Worm (Caenorhabditis elegans) whole organism, young adult: ENCODE measurements around the gene srx-76.
A peak's percentile ranks its signal among the peaks of the same experiment; 100 is the strongest.

Experiments
- B0019.2 ChIP-seq: fragments of 200-800 bp; sonication (Bioruptor generic); conservative IDR thresholded peaks from 2 replicates; pipeline ENCODE4 v1.3.6; 2022; ENCODE audit warnings: missing genetic modification reagents, missing genetic modification characterization, missing compliant biosample characterization
- B0261.1 ChIP-seq: sonication (generic microtip); optimal IDR thresholded peaks from 2 replicates; lab custom pipeline; 2016; ENCODE audit warnings: mild to moderate bottlenecking, missing genetic modification characterization, moderate library complexity, missing compliant biosample characterization
- F39B2.1 ChIP-seq: fragments of 200-800 bp; sonication (Bioruptor generic); IDR thresholded peaks from 2 replicates; pipeline ENCODE4 v1.3.6; 2022; ENCODE audit warnings: missing genetic modification reagents, missing genetic modification characterization, missing compliant biosample characterization
- F57A8.1 ChIP-seq: fragments of 200-800 bp; sonication (Bioruptor generic); optimal IDR thresholded peaks from 2 replicates; lab custom pipeline; 2018; ENCODE audit warnings: mild to moderate bottlenecking, missing genetic modification characterization, moderate library complexity, missing compliant biosample characterization
- K11D2.4 ChIP-seq: fragments of 200-800 bp; sonication (Bioruptor generic); IDR thresholded peaks from 2 replicates; pipeline ENCODE4 v1.3.6; 2022; ENCODE audit warnings: missing genetic modification reagents, missing genetic modification characterization, missing compliant biosample characterization
- K12H6.12 ChIP-seq: fragments of 200-800 bp; sonication (Bioruptor generic); optimal IDR thresholded peaks from 2 replicates; lab custom pipeline; 2018; ENCODE audit warnings: mild to moderate bottlenecking, missing genetic modification characterization, missing compliant biosample characterization
- T07F8.4 ChIP-seq: sonication (generic microtip); optimal IDR thresholded peaks from 2 replicates; lab custom pipeline; 2016; ENCODE audit warnings: mild to moderate bottlenecking, missing genetic modification characterization, moderate library complexity, missing compliant biosample characterization
- Y56A3A.18 ChIP-seq: fragments of 200-800 bp; sonication (Bioruptor generic); IDR thresholded peaks from 2 replicates; pipeline ENCODE4 v1.3.6; 2022; ENCODE audit warnings: missing genetic modification reagents, missing genetic modification characterization, missing compliant biosample characterization
- aptf-2 ChIP-seq: fragments of 200-800 bp; sonication (Bioruptor generic); conservative IDR thresholded peaks from 2 replicates; pipeline ENCODE4 v1.3.6; 2022; ENCODE audit warnings: missing genetic modification reagents, missing genetic modification characterization, missing compliant biosample characterization
- attf-6 ChIP-seq: fragments of 200-800 bp; sonication (Bioruptor generic); IDR thresholded peaks from 2 replicates; pipeline ENCODE4 v1.3.6; 2022; ENCODE audit warnings: missing genetic modification reagents, missing genetic modification characterization, missing compliant biosample characterization
- cebp-1 ChIP-seq, 2 experiments: fragments of 200-800 bp in 1 of 2; sonication (Bioruptor generic) in 1 of 2; sonication (generic microtip) in 1 of 2; IDR thresholded peaks in 1 of 2; optimal IDR thresholded peaks in 1 of 2; 2 replicates each; pipeline versions ENCODE4 v1.3.6 to Lab custom; 2017 to 2022; ENCODE audit warnings: missing compliant biosample characterization in 2 of 2, missing genetic modification characterization in 2 of 2, mild to moderate bottlenecking in 1 of 2, missing genetic modification reagents in 1 of 2, moderate library complexity in 1 of 2
- ceh-100 ChIP-seq: fragments of 200-800 bp; sonication (Bioruptor generic); IDR thresholded peaks from 2 replicates; pipeline ENCODE4 v1.3.6; 2022; ENCODE audit warnings: missing genetic modification reagents, missing genetic modification characterization, missing compliant biosample characterization
- ceh-91 ChIP-seq: fragments of 200-800 bp; sonication (Bioruptor generic); IDR thresholded peaks from 2 replicates; pipeline ENCODE4 v1.3.6; 2022; ENCODE audit warnings: missing genetic modification reagents, missing genetic modification characterization, missing compliant biosample characterization
- chd-7 ChIP-seq: sonication (generic microtip); optimal IDR thresholded peaks from 2 replicates; lab custom pipeline; 2016; ENCODE audit warnings: mild to moderate bottlenecking, missing genetic modification characterization, moderate library complexity, missing compliant biosample characterization
- dox-1 ChIP-seq: fragments of 200-800 bp; sonication (Bioruptor generic); IDR thresholded peaks from 2 replicates; pipeline ENCODE4 v1.3.6; 2022; ENCODE audit warnings: missing genetic modification reagents, missing genetic modification characterization, missing compliant biosample characterization
- efl-1 ChIP-seq: fragments of 150-350 bp; optimal IDR thresholded peaks from 2 replicates; lab custom pipeline; 2014; ENCODE audit warnings: missing biosample characterization, missing genetic modification reagents, missing genetic modification characterization
- ekl-4 ChIP-seq: fragments of 200-800 bp; sonication (Bioruptor generic); IDR thresholded peaks from 2 replicates; pipeline ENCODE4 v1.3.6; 2022; ENCODE audit warnings: missing genetic modification reagents, missing genetic modification characterization, missing compliant biosample characterization
- hmg-1.2 ChIP-seq: fragments of 200-800 bp; sonication (Bioruptor generic); IDR thresholded peaks from 2 replicates; pipeline ENCODE4 v1.3.6; 2022; ENCODE audit warnings: missing genetic modification reagents, missing genetic modification characterization, missing compliant biosample characterization
- let-526 ChIP-seq: fragments of 200-800 bp; sonication (Bioruptor generic); IDR thresholded peaks from 2 replicates; pipeline ENCODE4 v1.3.6; 2022; ENCODE audit warnings: missing genetic modification reagents, missing genetic modification characterization, missing compliant biosample characterization
- lin-40 ChIP-seq: sonication (generic microtip); optimal IDR thresholded peaks from 2 replicates; lab custom pipeline; 2016; ENCODE audit warnings: missing genetic modification characterization, mild to moderate bottlenecking, missing compliant biosample characterization, missing genotype, missing genetic modification reagents
- madf-8 ChIP-seq: fragments of 200-800 bp; sonication (Bioruptor generic); conservative IDR thresholded peaks from 2 replicates; pipeline ENCODE4 v1.3.6; 2022; ENCODE audit warnings: missing genetic modification reagents, missing genetic modification characterization, missing compliant biosample characterization
- mcd-1 ChIP-seq: fragments of 200-800 bp; sonication (Bioruptor generic); IDR thresholded peaks from 2 replicates; pipeline ENCODE4 v1.3.6; 2022; ENCODE audit warnings: missing genetic modification reagents, missing genetic modification characterization, missing compliant biosample characterization
- nfya-2 ChIP-seq: fragments of 200-800 bp; sonication (Bioruptor generic); IDR thresholded peaks from 2 replicates; pipeline ENCODE4 v1.3.6; 2022; ENCODE audit warnings: missing genetic modification reagents, missing genetic modification characterization, missing compliant biosample characterization
- nhr-27 ChIP-seq: fragments of 200-800 bp; sonication (Bioruptor generic); optimal IDR thresholded peaks from 2 replicates; lab custom pipeline; 2018; ENCODE audit warnings: mild to moderate bottlenecking, missing genetic modification characterization, moderate library complexity, missing compliant biosample characterization
- nhr-80 ChIP-seq: sonication (generic microtip); optimal IDR thresholded peaks from 2 replicates; lab custom pipeline; 2016; ENCODE audit warnings: missing genetic modification characterization, missing compliant biosample characterization
- rcor-1 ChIP-seq: fragments of 200-800 bp; sonication (Bioruptor generic); IDR thresholded peaks from 2 replicates; pipeline ENCODE4 v1.3.6; 2022; ENCODE audit warnings: missing genetic modification reagents, missing genetic modification characterization, missing compliant biosample characterization
- sptf-2 ChIP-seq: fragments of 200-800 bp; sonication (Bioruptor generic); optimal IDR thresholded peaks from 2 replicates; lab custom pipeline; 2018; ENCODE audit warnings: mild to moderate bottlenecking, missing genetic modification characterization, missing compliant biosample characterization
- tbp1 ChIP-seq: fragments of 200-800 bp; sonication (Bioruptor generic); optimal IDR thresholded peaks from 2 replicates; lab custom pipeline; 2018; ENCODE audit warnings: mild to moderate bottlenecking, missing genetic modification characterization, missing compliant biosample characterization
- tbx-9 ChIP-seq: sonication (generic microtip); optimal IDR thresholded peaks from 2 replicates; lab custom pipeline; 2016; ENCODE audit warnings: borderline replicate concordance, missing genetic modification characterization, inconsistent platforms, missing compliant biosample characterization
- unc-62 ChIP-seq: fragments of 150-350 bp; optimal IDR thresholded peaks from 2 replicates; lab custom pipeline; 2014; ENCODE audit warnings: missing biosample characterization, missing genetic modification reagents, missing genetic modification characterization
- xnd-1 ChIP-seq: sonication (generic microtip); optimal IDR thresholded peaks from 2 replicates; lab custom pipeline; 2016; ENCODE audit warnings: missing genotype, missing genetic modification reagents, missing genetic modification characterization, missing compliant biosample characterization
- zfh-2 ChIP-seq: fragments of 200-800 bp; sonication (Bioruptor generic); conservative IDR thresholded peaks from 2 replicates; pipeline ENCODE4 v1.3.6; 2022; ENCODE audit warnings: missing genetic modification reagents, missing genetic modification characterization, missing compliant biosample characterization
- zim-3 ChIP-seq: sonication (generic microtip); optimal IDR thresholded peaks from 2 replicates; lab custom pipeline; 2017; ENCODE audit warnings: mild to moderate bottlenecking, missing genetic modification characterization, moderate library complexity, missing compliant biosample characterization
- ztf-18 ChIP-seq: sonication (generic microtip); optimal IDR thresholded peaks from 2 replicates; lab custom pipeline; 2016; ENCODE audit warnings: missing genotype, mild to moderate bottlenecking, missing genetic modification characterization, missing compliant biosample characterization

Gene srx-76

ce11 chrV:11891143-11891862, at the start of gene srx-76, which contains the start of gene sodh-2:
Gene srx-76 (plus strand): TSS chrV:11891812.
Gene sodh-2 (minus strand): TSS chrV:11891243.
- TF ChIP-seq lin-40 (tag; lab: Kevin White, UChicago), result no peak

- no peak for TF ChIP-seq xnd-1 (tag; lab: Kevin White, UChicago)
- no peak for TF ChIP-seq F39B2.1 (GFP tag; lab: Robert Waterston, UW)
- no peak for TF ChIP-seq B0019.2 (GFP tag; lab: Robert Waterston, UW)
- no peak for TF ChIP-seq nhr-27 (tag; lab: Kevin White, UChicago)
- no peak for TF ChIP-seq ceh-91 (GFP tag; lab: Robert Waterston, UW)
- no peak for TF ChIP-seq T07F8.4 (tag; lab: Kevin White, UChicago)
These were observed 47.8 kb upstream of the srx-76 start, which contains the start of gene nphp-4 for ce11 chrV:11843678-11844366. Gene nphp-4 (minus strand): TSS chrV:11843728.

- TF ChIP-seq zfh-2 (GFP tag; lab: Robert Waterston, UW) (peak; percentile 88), ekl-4 (GFP tag; lab: Robert Waterston, UW) (peak; percentile 42; the same call in 1 of the 2 replicates), zim-3 (tag; lab: Kevin White, UChicago) (no peak), sptf-2 (GFP tag; lab: Kevin White, UChicago) (no peak), let-526 (GFP tag; lab: Robert Waterston, UW) (no peak), dox-1 (GFP tag; lab: Robert Waterston, UW) (peak; percentile 48; the same call in 1 of the 2 replicates), madf-8 (no peak), hmg-1.2 (GFP tag; lab: Robert Waterston, UW) (peak; percentile 45; the same call in 1 of the 2 replicates), mcd-1 (GFP tag; lab: Robert Waterston, UW) (0 out of 2 replicates have a peak, but pooled peaks have one; percentile 30), cebp-1 (GFP tag; IDR thresholded peaks at IDR 0.05; lab: Robert Waterston, UW) (no peak), cebp-1 (tag; optimal IDR thresholded peaks at IDR 0.05; lab: Kevin White, UChicago) (no peak), B0261.1 (tag; lab: Kevin White, UChicago) (no peak), ztf-18 (tag; lab: Kevin White, UChicago) (no peak), nhr-27 (tag; lab: Kevin White, UChicago) (no peak), nhr-80 (tag; lab: Kevin White, UChicago) (peak; percentile 31), aptf-2 (GFP tag; lab: Robert Waterston, UW) (no peak), chd-7 (tag; lab: Kevin White, UChicago) (peak; percentile 12), Y56A3A.18 (GFP tag; lab: Robert Waterston, UW) (no peak), rcor-1 (GFP tag; lab: Robert Waterston, UW) (no peak), xnd-1 (tag; lab: Kevin White, UChicago) (no peak), K11D2.4 (GFP tag; lab: Robert Waterston, UW) (0 out of 2 replicates have a peak, but pooled peaks have one; percentile 48), tbx-9 (tag; lab: Kevin White, UChicago) (no peak), K12H6.12 (peak; percentile 38), F57A8.1 (GFP tag; lab: Kevin White, UChicago) (no peak), nfya-2 (GFP tag; lab: Robert Waterston, UW) (no peak), efl-1 (no peak), unc-62 (GFP tag; lab: Kevin White, UChicago) (no peak), tbp1 (GFP tag; lab: Kevin White, UChicago) (peak; percentile 5), attf-6 (GFP tag; lab: Robert Waterston, UW) (no peak), ceh-100 (GFP tag; lab: Robert Waterston, UW) (no peak)
These were observed 46.8 kb upstream of the srx-76 start for ce11 chrV:11844828-11845227.
